Fruit fly (Drosophila melanogaster) whole organism, adult: Measurements from ENCODE around the gene CG4278.

ENCODE experiments used
- CG11617 ChIP-seq: fragments of 200-800 bp; sonication (Bioruptor generic); optimal IDR thresholded peaks from 2 replicates; lab custom pipeline; 2017; ENCODE audit warnings: mild to moderate bottlenecking, missing biosample characterization, missing genetic modification reagents, missing genetic modification characterization
- CG12768 ChIP-seq: fragments of 200-800 bp; sonication (Bioruptor generic); optimal IDR thresholded peaks from 2 replicates; lab custom pipeline; 2017; ENCODE audit warnings: missing biosample characterization, missing genetic modification characterization, mild to moderate bottlenecking, moderate library complexity, missing genetic modification reagents
- CG14711 ChIP-seq: fragments of 200-800 bp; sonication (Bioruptor generic); optimal IDR thresholded peaks from 2 replicates; lab custom pipeline; 2018; ENCODE audit warnings: missing biosample characterization, mild to moderate bottlenecking, missing genetic modification characterization, moderate library complexity
- CG1620 ChIP-seq: fragments of 200-800 bp; sonication (Bioruptor generic); optimal IDR thresholded peaks from 2 replicates; lab custom pipeline; 2016; ENCODE audit warnings: missing biosample characterization, missing genetic modification characterization
- CG33017 ChIP-seq: fragments of 200-800 bp; sonication (Bioruptor generic); optimal IDR thresholded peaks from 2 replicates; lab custom pipeline; 2018; ENCODE audit warnings: missing biosample characterization, mild to moderate bottlenecking, missing genetic modification characterization, moderate library complexity
- CG5204 ChIP-seq: fragments of 200-800 bp; sonication (Bioruptor generic); optimal IDR thresholded peaks from 2 replicates; lab custom pipeline; 2016; ENCODE audit warnings: missing biosample characterization, missing genetic modification characterization
- CG7045 ChIP-seq: fragments of 200-800 bp; sonication (Bioruptor generic); optimal IDR thresholded peaks from 2 replicates; lab custom pipeline; 2017; ENCODE audit warnings: missing biosample characterization, mild to moderate bottlenecking, missing genetic modification characterization
- CG7101 ChIP-seq: fragments of 200-800 bp; sonication (Bioruptor generic); optimal IDR thresholded peaks from 2 replicates; lab custom pipeline; 2018; ENCODE audit warnings: missing biosample characterization, mild to moderate bottlenecking, missing genetic modification characterization, moderate library complexity
- Clk ChIP-seq: fragments of 200-800 bp; sonication (Bioruptor generic); optimal IDR thresholded peaks from 2 replicates; lab custom pipeline; 2017; ENCODE audit warnings: missing biosample characterization, missing genetic modification characterization
- Crg-1 ChIP-seq: fragments of 200-800 bp; sonication (Bioruptor generic); optimal IDR thresholded peaks from 2 replicates; lab custom pipeline; 2016; ENCODE audit warnings: missing biosample characterization, missing genetic modification characterization
- Hr96 ChIP-seq: fragments of 200-800 bp; sonication (Bioruptor generic); optimal IDR thresholded peaks from 2 replicates; lab custom pipeline; 2016; ENCODE audit warnings: missing biosample characterization, missing genetic modification characterization
- Mnt ChIP-seq: fragments of 200-800 bp; sonication (Bioruptor generic); optimal IDR thresholded peaks from 2 replicates; lab custom pipeline; 2016; ENCODE audit warnings: missing biosample characterization, mild to moderate bottlenecking, missing genetic modification characterization
- bab1 ChIP-seq: fragments of 200-800 bp; sonication (Bioruptor generic); optimal IDR thresholded peaks from 3 replicates; lab custom pipeline; 2019; ENCODE audit warnings: missing biosample characterization, mild to moderate bottlenecking, missing genetic modification characterization, moderate library complexity
- cic ChIP-seq: fragments of 200-800 bp; sonication (Bioruptor generic); optimal IDR thresholded peaks from 2 replicates; lab custom pipeline; 2017; ENCODE audit warnings: missing biosample characterization, mild to moderate bottlenecking, missing genetic modification characterization, moderate library complexity
- cnc ChIP-seq, 2 experiments: fragments of >200 bp; optimal IDR thresholded peaks; 2 replicates each; lab custom pipeline; 2017
- kay ChIP-seq: fragments of 200-800 bp; sonication (Bioruptor generic); peaks from one replicate; lab custom pipeline; 2016; ENCODE audit warnings: missing biosample characterization, missing genetic modification characterization, borderline replicate concordance
- ovo ChIP-seq: fragments of 200-800 bp; sonication (Bioruptor generic); optimal IDR thresholded peaks from 2 replicates; lab custom pipeline; 2016; ENCODE audit warnings: missing biosample characterization, missing genetic modification characterization
- pad ChIP-seq: fragments of 200-800 bp; sonication (Bioruptor generic); optimal IDR thresholded peaks from 3 replicates; lab custom pipeline; 2017; ENCODE audit warnings: missing biosample characterization, missing genetic modification characterization, mild to moderate bottlenecking, moderate library complexity, missing genetic modification reagents
- tj ChIP-seq: fragments of 200-800 bp; sonication (Bioruptor generic); optimal IDR thresholded peaks from 3 replicates; lab custom pipeline; 2017; ENCODE audit warnings: missing biosample characterization, mild to moderate bottlenecking, missing genetic modification characterization, moderate library complexity
- toe ChIP-seq: fragments of 200-800 bp; sonication (Bioruptor generic); optimal IDR thresholded peaks from 2 replicates; lab custom pipeline; 2016; ENCODE audit warnings: missing biosample characterization, missing genetic modification characterization

The CG4278 gene

dm6 chr2L:16282856-16283255 is 44.0 kb upstream of the CG4278 start:
- no peak for TF ChIP-seq Hr96 (GFP tag; lab: Kevin White, UChicago)
- TF ChIP-seq Crg-1 (GFP tag; lab: Kevin White, UChicago) = no peak
- TF ChIP-seq tj (GFP tag; lab: Kevin White, UChicago) = peak; percentile 80
- no peak for TF ChIP-seq CG7101
- TF ChIP-seq kay (GFP tag; lab: Kevin White, UChicago) = peak; percentile 43
- TF ChIP-seq toe (GFP tag; lab: Kevin White, UChicago) = no peak

DNA sequence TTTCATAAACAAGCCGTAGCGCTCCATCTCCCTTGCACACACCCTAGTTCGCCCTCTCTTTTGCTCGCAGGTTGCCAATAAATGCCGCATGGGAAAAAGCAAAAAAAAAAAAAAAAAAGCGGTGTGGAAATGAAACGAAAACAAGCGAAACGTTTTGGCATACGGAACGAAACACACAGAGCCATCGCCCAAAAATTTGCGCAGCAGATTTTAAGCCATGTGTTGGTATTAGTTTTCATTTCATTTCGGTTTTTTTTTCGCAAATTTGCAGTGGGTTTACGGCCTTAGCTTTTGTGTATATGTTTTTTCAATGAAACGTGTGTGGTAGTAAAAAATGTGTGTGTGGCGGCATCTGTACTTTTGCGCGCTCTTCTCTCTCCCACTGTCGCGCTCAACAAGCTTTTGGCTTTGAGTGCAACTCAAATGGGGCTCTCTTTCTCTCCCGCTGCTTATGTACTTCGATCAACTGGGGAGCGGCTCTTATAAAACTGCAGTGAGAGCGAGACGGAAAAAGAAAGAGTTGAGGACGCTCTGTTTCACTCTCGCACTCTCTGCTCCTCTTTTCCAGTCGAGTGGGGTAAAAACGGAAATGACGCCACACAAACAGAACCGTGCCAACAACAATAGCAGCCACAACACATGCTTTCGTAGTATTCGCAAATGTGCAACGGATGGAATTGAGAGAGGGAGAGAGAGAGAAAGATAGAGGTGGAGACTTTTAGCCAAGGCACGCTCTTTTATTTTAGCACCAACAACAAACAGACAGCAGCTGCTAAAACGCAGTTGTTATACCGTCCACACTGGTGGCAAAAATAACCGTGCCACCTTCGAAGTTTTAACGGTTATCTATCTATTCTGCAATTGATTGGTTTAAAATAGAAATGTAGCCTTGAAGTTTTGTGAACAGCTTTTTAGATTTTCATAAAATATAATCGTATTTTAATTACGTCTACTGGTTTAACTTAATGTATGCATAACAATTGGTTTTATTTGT is 42.3 kb upstream of the CG4278 start:
- TF ChIP-seq ovo = peak; percentile 25
- TF ChIP-seq kay (GFP tag; lab: Kevin White, UChicago) = peak; percentile 97
- peak; percentile 81 for TF ChIP-seq CG12768 (GFP tag; lab: Kevin White, UChicago)
- TF ChIP-seq Hr96 (GFP tag; lab: Kevin White, UChicago) = peak; percentile 15
- peak; percentile 77 for TF ChIP-seq CG5204 (GFP tag; lab: Kevin White, UChicago)
- peak; percentile 72 for TF ChIP-seq CG7045 (GFP tag; lab: Kevin White, UChicago)
- peak; percentile 79 for TF ChIP-seq CG33017 (tag; lab: Kevin White, UChicago)
- no peak for TF ChIP-seq cnc (optimal IDR thresholded peaks at IDR 0.05; lab: Kevin White, UChicago)
- TF ChIP-seq CG1620 (GFP tag; lab: Kevin White, UChicago) = peak; percentile 22
- peak; percentile 53 for TF ChIP-seq CG11617 (GFP tag; lab: Kevin White, UChicago)
- TF ChIP-seq pad (GFP tag; lab: Kevin White, UChicago) = peak; percentile 100
- TF ChIP-seq Crg-1 (GFP tag; lab: Kevin White, UChicago) = peak; percentile 54
- peak; percentile 70 for TF ChIP-seq CG7101
- peak; percentile 57 for TF ChIP-seq CG14711 (tag; lab: Kevin White, UChicago)
- peak; percentile 62 for TF ChIP-seq Clk
- TF ChIP-seq Mnt = peak; percentile 94
- TF ChIP-seq cic (GFP tag; lab: Kevin White, UChicago) = peak; percentile 100
- TF ChIP-seq tj (GFP tag; lab: Kevin White, UChicago) = peak; percentile 42
- peak; percentile 76 for TF ChIP-seq bab1 (GFP tag; lab: Kevin White, UChicago)
- TF ChIP-seq toe (GFP tag; lab: Kevin White, UChicago) = no peak

dm6 chr2L:16285692-16286359 is 41.0 kb upstream of the CG4278 start:
- no peak for TF ChIP-seq pad (GFP tag; lab: Kevin White, UChicago)
- TF ChIP-seq CG33017 (tag; lab: Kevin White, UChicago) = peak; percentile 86
- TF ChIP-seq CG12768 (GFP tag; lab: Kevin White, UChicago) = peak; percentile 6
- TF ChIP-seq Hr96 (GFP tag; lab: Kevin White, UChicago) = no peak
- TF ChIP-seq toe (GFP tag; lab: Kevin White, UChicago) = peak; percentile 22
- TF ChIP-seq CG7101 = peak; percentile 83
- peak; percentile 30 for TF ChIP-seq CG1620 (GFP tag; lab: Kevin White, UChicago)
- TF ChIP-seq CG14711 (tag; lab: Kevin White, UChicago) = peak; percentile 86
- peak; percentile 45 for TF ChIP-seq CG5204 (GFP tag; lab: Kevin White, UChicago)
- no peak for TF ChIP-seq tj (GFP tag; lab: Kevin White, UChicago)
- peak; percentile 62 for TF ChIP-seq bab1 (GFP tag; lab: Kevin White, UChicago)
- no peak for TF ChIP-seq cnc (optimal IDR thresholded peaks at IDR 0.05; lab: Kevin White, UChicago)
- TF ChIP-seq CG11617 (GFP tag; lab: Kevin White, UChicago) = no peak
- TF ChIP-seq Mnt = peak; percentile 21
- peak; percentile 54 for TF ChIP-seq Clk
- peak; percentile 35 for TF ChIP-seq CG7045 (GFP tag; lab: Kevin White, UChicago)
- peak; percentile 90 for TF ChIP-seq kay (GFP tag; lab: Kevin White, UChicago)
- no peak for TF ChIP-seq cic (GFP tag; lab: Kevin White, UChicago)

- TF ChIP-seq bab1 (GFP tag; lab: Kevin White, UChicago) (peak; percentile 66), CG1620 (GFP tag; lab: Kevin White, UChicago) (no peak), CG12768 (GFP tag; lab: Kevin White, UChicago) (peak; percentile 81), CG5204 (GFP tag; lab: Kevin White, UChicago) (peak; percentile 52), CG11617 (GFP tag; lab: Kevin White, UChicago) (peak; percentile 77), CG7101 (peak; percentile 75), tj (GFP tag; lab: Kevin White, UChicago) (peak; percentile 23), ovo (peak; percentile 51), cnc (optimal IDR thresholded peaks at IDR 0.05; lab: Kevin White, UChicago) (no peak), toe (GFP tag; lab: Kevin White, UChicago) (no peak), Clk (no peak), Mnt (peak; percentile 29), cic (GFP tag; lab: Kevin White, UChicago) (peak; percentile 87), pad (GFP tag; lab: Kevin White, UChicago) (peak; percentile 84), Hr96 (GFP tag; lab: Kevin White, UChicago) (no peak), CG33017 (tag; lab: Kevin White, UChicago) (peak; percentile 68), kay (GFP tag; lab: Kevin White, UChicago) (peak; percentile 24), CG7045 (GFP tag; lab: Kevin White, UChicago) (peak; percentile 57), CG14711 (tag; lab: Kevin White, UChicago) (peak; percentile 64), Crg-1 (GFP tag; lab: Kevin White, UChicago) (peak; percentile 11)
These were observed 40.4 kb upstream of the CG4278 start for dm6 chr2L:16286360-16287005.
